Fruit fly (Drosophila melanogaster) whole organism, embryonic: ENCODE results near the gene mRpL55.
A peak's percentile ranks its signal among the peaks of the same experiment; 100 is the strongest.

Source experiments
- Aef1 ChIP-seq: fragments of 200-800 bp; sonication (Bioruptor generic); IDR thresholded peaks from 3 replicates; pipeline ENCODE4 v1.3.6; 2022; ENCODE audit warnings: missing biosample characterization, missing genetic modification characterization
- B-H2 ChIP-seq: fragments of 200-800 bp; sonication (Bioruptor generic); optimal IDR thresholded peaks from 2 replicates; lab custom pipeline; 2018; ENCODE audit warnings: missing biosample characterization, mild to moderate bottlenecking, missing genetic modification characterization
- CG10366 ChIP-seq: fragments of 200-800 bp; sonication (Bioruptor generic); IDR thresholded peaks from 2 replicates; pipeline ENCODE4 v1.3.6; 2022; ENCODE audit warnings: missing biosample characterization, missing genetic modification characterization
- CG10431 ChIP-seq: fragments of 200-800 bp; sonication (Bioruptor generic); optimal IDR thresholded peaks from 3 replicates; lab custom pipeline; 2018; ENCODE audit warnings: missing biosample characterization, mild to moderate bottlenecking, missing genetic modification characterization
- CG12299 ChIP-seq: fragments of 200-800 bp; sonication (Bioruptor generic); optimal IDR thresholded peaks from 2 replicates; lab custom pipeline; 2018; ENCODE audit warnings: missing biosample characterization, mild to moderate bottlenecking, missing genetic modification characterization
- CG12391 ChIP-seq: fragments of 200-800 bp; sonication (Bioruptor generic); optimal IDR thresholded peaks from 3 replicates; lab custom pipeline; 2018; ENCODE audit warnings: missing biosample characterization, mild to moderate bottlenecking, missing genetic modification characterization, moderate library complexity
- CG12942 ChIP-seq: fragments of 200-800 bp; sonication (Bioruptor generic); optimal IDR thresholded peaks from 3 replicates; lab custom pipeline; 2016; ENCODE audit warnings: missing biosample characterization, missing genetic modification characterization
- CG13287 ChIP-seq: fragments of 200-800 bp; sonication (Bioruptor generic); IDR thresholded peaks from 2 replicates; pipeline ENCODE4 v1.3.6; 2022; ENCODE audit warnings: missing biosample characterization, missing genetic modification characterization; ENCODE audit not compliant: partially characterized antibody
- CG17186 ChIP-seq: fragments of 200-800 bp; sonication (Bioruptor generic); optimal IDR thresholded peaks from 3 replicates; lab custom pipeline; 2017; ENCODE audit warnings: missing biosample characterization, missing genetic modification reagents, missing genetic modification characterization
- CG17612 ChIP-seq: fragments of 200-800 bp; sonication (Bioruptor generic); IDR thresholded peaks from 2 replicates; pipeline ENCODE4 v1.3.6; 2022; ENCODE audit warnings: missing biosample characterization, missing genetic modification characterization
- CG18764 ChIP-seq: fragments of 200-800 bp; sonication (Bioruptor generic); optimal IDR thresholded peaks from 3 replicates; lab custom pipeline; 2016; ENCODE audit warnings: missing biosample characterization, missing genetic modification characterization
- CG2129 ChIP-seq: fragments of 200-800 bp; sonication (Bioruptor generic); IDR thresholded peaks from 2 replicates; pipeline ENCODE4 v1.3.6; 2022; ENCODE audit warnings: missing biosample characterization, missing genetic modification characterization; ENCODE audit not compliant: partially characterized antibody
- CG4730 ChIP-seq: fragments of 200-800 bp; sonication (Bioruptor generic); IDR thresholded peaks from 2 replicates; pipeline ENCODE4 v1.3.6; 2022; ENCODE audit warnings: missing biosample characterization, missing genetic modification characterization
- CG6272 ChIP-seq: fragments of 200-800 bp; sonication (Bioruptor generic); IDR thresholded peaks from 2 replicates; pipeline ENCODE4 v1.3.6; 2022; ENCODE audit warnings: missing biosample characterization, missing genetic modification characterization
- CG7745 ChIP-seq: fragments of 200-800 bp; sonication (Bioruptor generic); optimal IDR thresholded peaks from 2 replicates; lab custom pipeline; 2018; ENCODE audit warnings: missing biosample characterization, mild to moderate bottlenecking, missing genetic modification characterization, moderate library complexity
- CG7987 ChIP-seq: fragments of 200-800 bp; sonication (Bioruptor generic); optimal IDR thresholded peaks from 2 replicates; lab custom pipeline; 2018; ENCODE audit warnings: missing biosample characterization, mild to moderate bottlenecking, missing genetic modification characterization, moderate library complexity
- CG8290 ChIP-seq, 3 experiments: fragments of 200-800 bp; sonication (Bioruptor generic); optimal IDR thresholded peaks; 2 replicates each; lab custom pipeline; 2016 to 2019; ENCODE audit warnings: missing biosample characterization in 3 of 3, missing genetic modification characterization in 3 of 3, mild to moderate bottlenecking in 2 of 3, moderate library complexity in 1 of 3
- Deaf1 ChIP-seq: fragments of 200-800 bp; optimal IDR thresholded peaks from 3 replicates; lab custom pipeline; 2019; ENCODE audit warnings: missing biosample characterization, mild to moderate bottlenecking, missing genetic modification characterization, moderate library complexity
- Dip2 ChIP-seq: fragments of 200-800 bp; sonication (Bioruptor generic); IDR thresholded peaks from 2 replicates; pipeline ENCODE4 v1.3.6; 2022; ENCODE audit warnings: missing biosample characterization, missing genetic modification characterization
- E2f1 ChIP-seq: fragments of 200-800 bp; sonication (Bioruptor generic); IDR thresholded peaks from 2 replicates; pipeline ENCODE4 v1.3.6; 2022; ENCODE audit warnings: missing biosample characterization, missing genetic modification characterization
- E2f2 ChIP-seq: fragments of 200-800 bp; sonication (Bioruptor generic); IDR thresholded peaks from 2 replicates; pipeline ENCODE4 v1.3.6; 2022; ENCODE audit warnings: missing biosample characterization, missing genetic modification characterization
- Elba2 ChIP-seq: fragments of 200-800 bp; sonication (Bioruptor generic); optimal IDR thresholded peaks from 3 replicates; lab custom pipeline; 2016; ENCODE audit warnings: missing biosample characterization, missing genetic modification characterization
- Hey ChIP-seq: fragments of 200-800 bp; sonication (Bioruptor generic); optimal IDR thresholded peaks from 3 replicates; lab custom pipeline; 2018; ENCODE audit warnings: missing biosample characterization, mild to moderate bottlenecking, missing genetic modification characterization
- HmgD ChIP-seq: fragments of 200-800 bp; sonication (Bioruptor generic); optimal IDR thresholded peaks from 3 replicates; lab custom pipeline; 2016; ENCODE audit warnings: missing biosample characterization, missing genetic modification characterization
- Hr51 ChIP-seq, 2 experiments: fragments of 200-800 bp; sonication (Bioruptor generic); optimal IDR thresholded peaks; 2 replicates in 1 of 2; 3 replicates in 1 of 2; lab custom pipeline; 2016 to 2018; ENCODE audit warnings: missing biosample characterization in 2 of 2, missing genetic modification characterization in 2 of 2, mild to moderate bottlenecking in 1 of 2, moderate library complexity in 1 of 2
- Jarid2 ChIP-seq: fragments of 200-800 bp; sonication (Bioruptor generic); optimal IDR thresholded peaks from 3 replicates; lab custom pipeline; 2017; ENCODE audit warnings: mild to moderate bottlenecking, missing biosample characterization, missing genetic modification reagents, missing genetic modification characterization
- Nf-YA ChIP-seq: fragments of 200-800 bp; sonication (Bioruptor generic); IDR thresholded peaks from 2 replicates; pipeline ENCODE4 v1.3.6; 2022; ENCODE audit warnings: missing biosample characterization, missing genetic modification characterization
- Opbp ChIP-seq: fragments of 200-800 bp; sonication (Bioruptor generic); IDR thresholded peaks from 3 replicates; pipeline ENCODE4 v1.3.6; 2022; ENCODE audit warnings: missing biosample characterization, missing genetic modification characterization; ENCODE audit not compliant: partially characterized antibody
- Optix ChIP-seq: fragments of 200-800 bp; sonication (Bioruptor generic); IDR thresholded peaks from 3 replicates; pipeline ENCODE4 v1.3.6; 2022; ENCODE audit warnings: missing biosample characterization, missing genetic modification characterization
- Poxn ChIP-seq: fragments of 200-800 bp; sonication (Bioruptor generic); IDR thresholded peaks from 2 replicates; pipeline ENCODE4 v1.3.6; 2022; ENCODE audit warnings: missing biosample characterization, missing genetic modification characterization
- Tbp ChIP-seq: fragments of >200 bp; optimal IDR thresholded peaks from 2 replicates; lab custom pipeline; 2018; ENCODE audit warnings: missing biosample characterization, missing genetic modification characterization
- Trl ChIP-seq, 3 experiments: fragments of >200 bp in 2 of 3; fragments of 200-800 bp in 1 of 3; sonication (Bioruptor generic) in 1 of 3; optimal IDR thresholded peaks; 2 replicates in 1 of 3; 3 replicates in 2 of 3; lab custom pipeline; 2016 to 2017; ENCODE audit warnings: missing biosample characterization in 1 of 3, missing genetic modification characterization in 1 of 3
- Xrp1 ChIP-seq: fragments of 200-800 bp; sonication (Bioruptor generic); IDR thresholded peaks from 2 replicates; pipeline ENCODE4 v1.3.6; 2022; ENCODE audit warnings: missing biosample characterization, missing genetic modification characterization
- ac ChIP-seq: fragments of 200-800 bp; sonication (Bioruptor generic); optimal IDR thresholded peaks from 3 replicates; lab custom pipeline; 2017; ENCODE audit warnings: missing biosample characterization, mild to moderate bottlenecking, missing genetic modification characterization
- bsh ChIP-seq, 2 experiments: fragments of 200-800 bp; sonication (Bioruptor generic); optimal IDR thresholded peaks; 2 replicates each; lab custom pipeline; 2017 to 2018; ENCODE audit warnings: mild to moderate bottlenecking in 2 of 2, missing biosample characterization in 2 of 2, missing genetic modification characterization in 2 of 2, moderate library complexity in 1 of 2
- caup ChIP-seq: fragments of 200-800 bp; sonication (Bioruptor generic); optimal IDR thresholded peaks from 3 replicates; lab custom pipeline; 2017; ENCODE audit warnings: missing biosample characterization, mild to moderate bottlenecking, missing genetic modification characterization, moderate library complexity; ENCODE audit not compliant: severe bottlenecking
- da ChIP-seq: fragments of 200-800 bp; sonication (Bioruptor generic); optimal IDR thresholded peaks from 2 replicates; lab custom pipeline; 2016; ENCODE audit warnings: missing biosample characterization, missing genetic modification characterization
- fd102C ChIP-seq: fragments of 200-800 bp; sonication (Bioruptor generic); optimal IDR thresholded peaks from 2 replicates; lab custom pipeline; 2018; ENCODE audit warnings: missing biosample characterization, mild to moderate bottlenecking, missing genetic modification characterization, moderate library complexity
- fd96Cb ChIP-seq: fragments of 200-800 bp; sonication (Bioruptor generic); optimal IDR thresholded peaks from 2 replicates; lab custom pipeline; 2018; ENCODE audit warnings: missing biosample characterization, mild to moderate bottlenecking, missing genetic modification characterization, moderate library complexity
- fru ChIP-seq: fragments of >200 bp; optimal IDR thresholded peaks from 2 replicates; lab custom pipeline; 2017
- ken ChIP-seq: fragments of 200-800 bp; sonication (Bioruptor generic); IDR thresholded peaks from 3 replicates; pipeline ENCODE4 v1.3.6; 2022; ENCODE audit warnings: missing biosample characterization, missing genetic modification characterization
- kni ChIP-seq: fragments of 200-800 bp; sonication (Bioruptor generic); optimal IDR thresholded peaks from 3 replicates; lab custom pipeline; 2017; ENCODE audit warnings: mild to moderate bottlenecking, missing biosample characterization, missing genetic modification reagents, missing genetic modification characterization
- nerfin-1 ChIP-seq: fragments of 200-800 bp; sonication (Bioruptor generic); optimal IDR thresholded peaks from 3 replicates; lab custom pipeline; 2019; ENCODE audit warnings: missing biosample characterization, mild to moderate bottlenecking, missing genetic modification characterization, moderate library complexity
- phol ChIP-seq: fragments of 200-800 bp; sonication (Bioruptor generic); optimal IDR thresholded peaks from 3 replicates; lab custom pipeline; 2018; ENCODE audit warnings: missing biosample characterization, mild to moderate bottlenecking, missing genetic modification characterization, moderate library complexity
- row ChIP-seq: fragments of 200-800 bp; sonication (Bioruptor generic); IDR thresholded peaks from 3 replicates; pipeline ENCODE4 v1.3.6; 2022; ENCODE audit warnings: missing biosample characterization, missing genetic modification characterization
- sob ChIP-seq: fragments of 200-800 bp; sonication (Bioruptor generic); IDR thresholded peaks from 2 replicates; pipeline ENCODE4 v1.3.6; 2022; ENCODE audit warnings: missing biosample characterization, missing genetic modification characterization
- trem ChIP-seq: fragments of 200-800 bp; optimal IDR thresholded peaks from 3 replicates; lab custom pipeline; 2019; ENCODE audit warnings: missing biosample characterization, mild to moderate bottlenecking, missing genetic modification characterization, moderate library complexity

The mRpL55 gene

dm6 chr3R:19096299-19097048 lies 1.8 kb upstream of the mRpL55 start, which contains the start of gene CG6040 (continued):
- TF ChIP-seq phol (tag; lab: Kevin White, UChicago) (peak; percentile 78), bsh (GFP tag; optimal IDR thresholded peaks at IDR 0.05; lab: Kevin White, UChicago) (peak in 1 of 2 experiments; percentile 16), CG12391 (peak; percentile 55), CG6272 (peak; percentile 32; the same call in 1 of the 2 replicates), CG17612 (GFP tag; lab: Robert Waterston, UW) (no peak), HmgD (GFP tag; lab: Kevin White, UChicago) (peak; percentile 51), Opbp (GFP tag; lab: Robert Waterston, UW) (0 out of 3 replicates have a peak, but pooled peaks have one; percentile 51), CG7987 (GFP tag; lab: Kevin White, UChicago) (no peak), CG18764 (peak; percentile 37), CG13287 (GFP tag; lab: Robert Waterston, UW) (0 out of 2 replicates have a peak, but pooled peaks have one; percentile 42), CG2129 (GFP tag; lab: Robert Waterston, UW) (no peak), Deaf1 (peak; percentile 95), E2f2 (GFP tag; lab: Robert Waterston, UW) (peak; percentile 69), fd96Cb (tag; lab: Kevin White, UChicago) (no peak), CG17186 (GFP tag; lab: Kevin White, UChicago) (peak; percentile 11), fd102C (GFP tag; lab: Kevin White, UChicago) (no peak), CG10366 (no peak; the same call in 1 of the 2 replicates), CG12942 (GFP tag; lab: Kevin White, UChicago) (peak; percentile 3), Dip2 (no peak), CG4730 (GFP tag; lab: Robert Waterston, UW) (no peak), E2f1 (peak; percentile 45), Poxn (GFP tag; lab: Robert Waterston, UW) (no peak), row (GFP tag; lab: Robert Waterston, UW) (peak; percentile 16; the same call in 1 of the 3 replicates), Hr51 (GFP tag; optimal IDR thresholded peaks at IDR 0.05; lab: Kevin White, UChicago) (peak; percentile 15 to 33), kni (GFP tag; lab: Kevin White, UChicago) (no peak), fru (lab: Kevin White, UChicago) (no peak), Xrp1 (GFP tag; lab: Robert Waterston, UW) (peak; percentile 8; the same call in 1 of the 2 replicates), Elba2 (peak; percentile 52), trem (tag; lab: Kevin White, UChicago) (peak; percentile 59), Hey (tag; lab: Kevin White, UChicago) (no peak), Tbp (GFP tag; lab: Kevin White, UChicago) (no peak), Optix (GFP tag; lab: Robert Waterston, UW) (0 out of 3 replicates have a peak, but pooled peaks have one; percentile 13), nerfin-1 (no peak), ac (GFP tag; lab: Kevin White, UChicago) (no peak), Jarid2 (peak; percentile 87), B-H2 (peak; percentile 37), Trl (optimal IDR thresholded peaks at IDR 0.05; lab: Kevin White, UChicago) (peak; percentile 61), Trl (GFP tag; optimal IDR thresholded peaks at IDR 0.05; lab: Kevin White, UChicago) (peak; percentile 66), Aef1 (GFP tag; lab: Robert Waterston, UW) (0 out of 3 replicates have a peak, but pooled peaks have one; percentile 45), ken (no peak; the same call in 2 of the 3 replicates), sob (GFP tag; lab: Robert Waterston, UW) (no peak), CG12299 (no peak), caup (GFP tag; lab: Kevin White, UChicago) (peak; percentile 34), CG10431 (peak; percentile 7), CG8290 (GFP tag; optimal IDR thresholded peaks at IDR 0.05; lab: Kevin White, UChicago) (peak; percentile 63), CG8290 (tag; optimal IDR thresholded peaks at IDR 0.05; lab: Kevin White, UChicago) (peak in 1 of 2 experiments; percentile 28), Nf-YA (GFP tag; lab: Robert Waterston, UW) (no peak), CG7745 (tag; lab: Kevin White, UChicago) (no peak), da (GFP tag; lab: Kevin White, UChicago) (no peak)
